Fruit fly (Drosophila melanogaster): ENCODE measurements around the gene CG10274.
"Not testable (repeated sequence)": the region's sequence is repeated elsewhere in the genome, so short reads cannot be mapped to it uniquely, and the experiment has no call there.

DNA sequence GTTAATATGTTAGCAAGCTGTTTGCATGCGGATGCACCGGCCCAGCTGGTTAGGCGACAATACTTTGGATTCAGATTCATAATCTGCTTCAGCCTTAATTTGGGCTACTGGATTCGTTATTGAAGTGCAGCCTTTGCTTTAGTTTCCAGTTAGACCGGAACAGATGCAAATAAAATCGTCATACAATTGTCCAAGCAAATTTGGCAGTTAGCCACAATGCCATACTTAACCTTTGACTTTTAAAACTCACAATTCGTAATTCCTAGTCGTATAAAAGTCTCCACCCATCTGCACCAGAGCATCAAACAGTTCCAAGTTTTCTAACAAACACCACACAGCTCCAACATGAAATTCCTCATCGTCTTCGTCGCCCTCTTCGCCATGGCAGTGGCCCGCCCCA is 32.4 kb downstream of the CG10274 start, which contains the start of gene Lcp65Ab1:
- TF ChIP-seq CG8478, CTCF (optimal IDR thresholded peaks at IDR 0.05): not testable (repeated sequence)

Measured in S2 (cell line).